Fruit fly (Drosophila melanogaster) whole organism, embryonic: ENCODE data around the gene Tbc1d22.
A peak's percentile ranks its signal among the peaks of the same experiment; 100 is the strongest.

ENCODE experiments used
- Adf1 ChIP-seq: fragments of 200-800 bp; sonication (Bioruptor generic); IDR thresholded peaks from 2 replicates; pipeline ENCODE4 v1.3.6; 2022; ENCODE audit warnings: missing biosample characterization, missing genetic modification characterization
- Antp ChIP-seq: fragments of 200-800 bp; sonication (Bioruptor generic); optimal IDR thresholded peaks from 3 replicates; lab custom pipeline; 2016; ENCODE audit warnings: missing biosample characterization, missing genetic modification characterization
- CG10565 ChIP-seq: fragments of 200-800 bp; sonication (Bioruptor generic); optimal IDR thresholded peaks from 3 replicates; lab custom pipeline; 2016; ENCODE audit warnings: missing biosample characterization, mild to moderate bottlenecking, missing genetic modification characterization
- CG11456 ChIP-seq: fragments of 200-800 bp; sonication (Bioruptor generic); IDR thresholded peaks from 3 replicates; pipeline ENCODE4 v1.3.6; 2022; ENCODE audit warnings: missing biosample characterization, missing genetic modification characterization
- CG12071 ChIP-seq: fragments of 200-800 bp; sonication (Bioruptor generic); optimal IDR thresholded peaks from 3 replicates; lab custom pipeline; 2018; ENCODE audit warnings: missing biosample characterization, mild to moderate bottlenecking, missing genetic modification characterization
- CG12236 ChIP-seq: fragments of 200-800 bp; sonication (Bioruptor generic); optimal IDR thresholded peaks from 2 replicates; lab custom pipeline; 2016; ENCODE audit warnings: missing biosample characterization, missing genetic modification characterization
- CG13296 ChIP-seq: fragments of 200-800 bp; sonication (Bioruptor generic); optimal IDR thresholded peaks from 3 replicates; lab custom pipeline; 2018; ENCODE audit warnings: missing biosample characterization, mild to moderate bottlenecking, missing genetic modification characterization
- CG14710 ChIP-seq: fragments of 200-800 bp; sonication (Bioruptor generic); optimal IDR thresholded peaks from 3 replicates; lab custom pipeline; 2019; ENCODE audit warnings: missing biosample characterization, mild to moderate bottlenecking, missing genetic modification characterization, moderate library complexity
- CG15269 ChIP-seq: fragments of 200-800 bp; sonication (Bioruptor generic); optimal IDR thresholded peaks from 2 replicates; lab custom pipeline; 2018; ENCODE audit warnings: missing biosample characterization, mild to moderate bottlenecking, missing genetic modification characterization, moderate library complexity
- CG15601 ChIP-seq: fragments of 200-800 bp; sonication (Bioruptor generic); optimal IDR thresholded peaks from 3 replicates; lab custom pipeline; 2019; ENCODE audit warnings: missing biosample characterization, mild to moderate bottlenecking, missing genetic modification characterization, moderate library complexity
- CG15696 ChIP-seq: fragments of 200-800 bp; sonication (Bioruptor generic); optimal IDR thresholded peaks from 2 replicates; lab custom pipeline; 2019; ENCODE audit warnings: missing biosample characterization, mild to moderate bottlenecking, missing genetic modification characterization, moderate library complexity
- CG17568 ChIP-seq: fragments of 200-800 bp; sonication (Bioruptor generic); optimal IDR thresholded peaks from 2 replicates; lab custom pipeline; 2018; ENCODE audit warnings: missing biosample characterization, mild to moderate bottlenecking, missing genetic modification characterization, moderate library complexity
- CG17612 ChIP-seq: fragments of 200-800 bp; sonication (Bioruptor generic); IDR thresholded peaks from 2 replicates; pipeline ENCODE4 v1.3.6; 2022; ENCODE audit warnings: missing biosample characterization, missing genetic modification characterization
- CG18599 ChIP-seq: fragments of 200-800 bp; sonication (Bioruptor generic); optimal IDR thresholded peaks from 3 replicates; lab custom pipeline; 2017; ENCODE audit warnings: missing biosample characterization, missing genetic modification characterization, mild to moderate bottlenecking, moderate library complexity, missing genetic modification reagents
- CG2120 ChIP-seq: fragments of 200-800 bp; sonication (Bioruptor generic); optimal IDR thresholded peaks from 3 replicates; lab custom pipeline; 2016; ENCODE audit warnings: missing biosample characterization, missing genetic modification characterization
- CG2202 ChIP-seq: fragments of 200-800 bp; sonication (Bioruptor generic); optimal IDR thresholded peaks from 2 replicates; lab custom pipeline; 2018; ENCODE audit warnings: missing biosample characterization, mild to moderate bottlenecking, missing genetic modification characterization
- CG30403 ChIP-seq: fragments of 200-800 bp; sonication (Bioruptor generic); optimal IDR thresholded peaks from 3 replicates; lab custom pipeline; 2016; ENCODE audit warnings: missing biosample characterization, missing genetic modification characterization
- CG31224 ChIP-seq: fragments of 200-800 bp; sonication (Bioruptor generic); IDR thresholded peaks from 2 replicates; pipeline ENCODE4 v1.3.6; 2022; ENCODE audit warnings: missing biosample characterization, missing genetic modification characterization
- CG43689 ChIP-seq: fragments of 200-800 bp; sonication (Bioruptor generic); IDR thresholded peaks from 2 replicates; pipeline ENCODE4 v1.3.6; 2022; ENCODE audit warnings: missing biosample characterization, missing genetic modification characterization
- CG4617 ChIP-seq: fragments of 200-800 bp; sonication (Bioruptor generic); optimal IDR thresholded peaks from 3 replicates; lab custom pipeline; 2016; ENCODE audit warnings: missing biosample characterization, missing genetic modification characterization, borderline replicate concordance
- CG7357 ChIP-seq: fragments of 200-800 bp; sonication (Bioruptor generic); IDR thresholded peaks from 3 replicates; pipeline ENCODE4 v1.3.6; 2022; ENCODE audit warnings: missing biosample characterization, missing genetic modification characterization
- CoRest ChIP-seq: fragments of 200-800 bp; sonication (Bioruptor generic); optimal IDR thresholded peaks from 3 replicates; lab custom pipeline; 2018; ENCODE audit warnings: missing biosample characterization, mild to moderate bottlenecking, missing genetic modification characterization, moderate library complexity
- D ChIP-seq, 2 experiments: fragments of 200-800 bp in 1 of 2; fragments of >200 bp in 1 of 2; sonication (Bioruptor generic) in 1 of 2; optimal IDR thresholded peaks; 2 replicates in 1 of 2; 3 replicates in 1 of 2; lab custom pipeline; 2017; ENCODE audit warnings: mild to moderate bottlenecking in 1 of 2, missing biosample characterization in 1 of 2, missing genetic modification characterization in 1 of 2, missing genetic modification reagents in 1 of 2
- Dip3 ChIP-seq: fragments of 200-800 bp; sonication (Bioruptor generic); optimal IDR thresholded peaks from 3 replicates; lab custom pipeline; 2016; ENCODE audit warnings: missing biosample characterization, missing genetic modification characterization
- HHEX ChIP-seq: fragments of 200-800 bp; sonication (Bioruptor generic); optimal IDR thresholded peaks from 3 replicates; lab custom pipeline; 2017; ENCODE audit warnings: missing biosample characterization, mild to moderate bottlenecking, missing genetic modification characterization, missing genetic modification reagents
- Jarid2 ChIP-seq: fragments of 200-800 bp; sonication (Bioruptor generic); optimal IDR thresholded peaks from 3 replicates; lab custom pipeline; 2017; ENCODE audit warnings: mild to moderate bottlenecking, missing biosample characterization, missing genetic modification reagents, missing genetic modification characterization
- Rfx ChIP-seq: fragments of 200-800 bp; sonication (Bioruptor generic); IDR thresholded peaks from 2 replicates; pipeline ENCODE4 v1.3.6; 2022; ENCODE audit warnings: missing biosample characterization, missing genetic modification characterization
- ac ChIP-seq: fragments of 200-800 bp; sonication (Bioruptor generic); optimal IDR thresholded peaks from 3 replicates; lab custom pipeline; 2017; ENCODE audit warnings: missing biosample characterization, mild to moderate bottlenecking, missing genetic modification characterization
- az2 ChIP-seq: fragments of 200-800 bp; sonication (Bioruptor generic); optimal IDR thresholded peaks from 3 replicates; lab custom pipeline; 2016; ENCODE audit warnings: missing biosample characterization, missing genetic modification characterization
- bab2 ChIP-seq: fragments of 200-800 bp; sonication (Bioruptor generic); optimal IDR thresholded peaks from 2 replicates; lab custom pipeline; 2016; ENCODE audit warnings: missing biosample characterization, missing genetic modification characterization
- chinmo ChIP-seq: fragments of 200-800 bp; sonication (Bioruptor generic); IDR thresholded peaks from 4 replicates; pipeline ENCODE4 v1.3.6; 2022; ENCODE audit warnings: missing biosample characterization, missing genetic modification characterization; ENCODE audit not compliant: partially characterized antibody
- emc ChIP-seq: fragments of 200-800 bp; sonication (Bioruptor generic); optimal IDR thresholded peaks from 2 replicates; lab custom pipeline; 2016; ENCODE audit warnings: missing biosample characterization, missing genetic modification characterization
- hbn ChIP-seq: fragments of 200-800 bp; sonication (Bioruptor generic); IDR thresholded peaks from 2 replicates; pipeline ENCODE4 v1.3.6; 2022; ENCODE audit warnings: missing biosample characterization, missing genetic modification characterization; ENCODE audit not compliant: partially characterized antibody
- hkb ChIP-seq, 2 experiments: fragments of 200-800 bp in 1 of 2; fragments of >200 bp in 1 of 2; sonication (Bioruptor generic) in 1 of 2; IDR thresholded peaks in 1 of 2; optimal IDR thresholded peaks in 1 of 2; 2 replicates each; pipeline versions ENCODE4 v1.3.6 to Lab custom; 2017 to 2022; ENCODE audit warnings: missing biosample characterization in 1 of 2, missing genetic modification characterization in 1 of 2
- inv ChIP-seq: fragments of 200-800 bp; sonication (Bioruptor generic); IDR thresholded peaks from 2 replicates; pipeline ENCODE4 v1.3.6; 2022; ENCODE audit warnings: missing biosample characterization, missing genetic modification characterization; ENCODE audit not compliant: partially characterized antibody
- jing ChIP-seq: fragments of 200-800 bp; sonication (Bioruptor generic); optimal IDR thresholded peaks from 2 replicates; lab custom pipeline; 2018; ENCODE audit warnings: missing biosample characterization, mild to moderate bottlenecking, missing genetic modification characterization
- knrl ChIP-seq: fragments of 200-800 bp; sonication (Bioruptor generic); IDR thresholded peaks from 3 replicates; pipeline ENCODE4 v1.3.6; 2022; ENCODE audit warnings: missing biosample characterization, missing genetic modification characterization; ENCODE audit not compliant: partially characterized antibody
- mirr ChIP-seq: fragments of 200-800 bp; sonication (Bioruptor generic); optimal IDR thresholded peaks from 3 replicates; lab custom pipeline; 2018; ENCODE audit warnings: missing biosample characterization, mild to moderate bottlenecking, missing genetic modification characterization
- otp ChIP-seq: fragments of 200-800 bp; sonication (Bioruptor generic); IDR thresholded peaks from 3 replicates; pipeline ENCODE4, ENCODE4 v1.3.6; 2022; ENCODE audit warnings: missing biosample characterization, missing genetic modification characterization
- prd ChIP-seq, 3 experiments: fragments of >200 bp in 2 of 3; fragments of 200-800 bp in 1 of 3; sonication (Bioruptor generic) in 1 of 3; optimal IDR thresholded peaks in 2 of 3; IDR thresholded peaks in 1 of 3; 2 replicates in 2 of 3; 3 replicates in 1 of 3; pipeline versions ENCODE4 v1.3.6 to Lab custom; 2017 to 2022; ENCODE audit warnings: missing biosample characterization in 1 of 3, missing genetic modification characterization in 1 of 3
- pros ChIP-seq: fragments of 200-800 bp; sonication (Bioruptor generic); optimal IDR thresholded peaks from 3 replicates; lab custom pipeline; 2019; ENCODE audit warnings: missing biosample characterization, mild to moderate bottlenecking, missing genetic modification characterization, moderate library complexity
- pum ChIP-seq: fragments of 200-800 bp; sonication (Bioruptor generic); optimal IDR thresholded peaks from 2 replicates; lab custom pipeline; 2016; ENCODE audit warnings: missing biosample characterization, missing genetic modification characterization
- ro ChIP-seq: fragments of 200-800 bp; sonication (Bioruptor generic); IDR thresholded peaks from 2 replicates; pipeline ENCODE4 v1.3.6; 2022; ENCODE audit warnings: missing biosample characterization, missing genetic modification characterization
- scrt ChIP-seq: fragments of 200-800 bp; sonication (Bioruptor generic); optimal IDR thresholded peaks from 2 replicates; lab custom pipeline; 2018; ENCODE audit warnings: missing biosample characterization, mild to moderate bottlenecking, missing genetic modification characterization, moderate library complexity
- tio ChIP-seq: fragments of 200-800 bp; sonication (Bioruptor generic); optimal IDR thresholded peaks from 2 replicates; lab custom pipeline; 2017; ENCODE audit warnings: missing biosample characterization, missing genetic modification characterization, inconsistent platforms
- vfl ChIP-seq: fragments of 200-800 bp; sonication (Bioruptor generic); optimal IDR thresholded peaks from 2 replicates; lab custom pipeline; 2016; ENCODE audit warnings: missing biosample characterization, missing genetic modification characterization
- z ChIP-seq: fragments of 200-800 bp; sonication (Bioruptor generic); IDR thresholded peaks from 3 replicates; pipeline ENCODE4 v1.3.6; 2022; ENCODE audit warnings: missing biosample characterization, missing genetic modification characterization

The Tbc1d22 gene

dm6 chr3R:21065010-21065695 is 36.8 kb upstream of the Tbc1d22 start, which contains the start of gene AnxB9 (continued):
- TF ChIP-seq Jarid2 (GFP tag; lab: Kevin White, UChicago): peak; percentile 84
- no peak for TF ChIP-seq az2 (GFP tag; lab: Kevin White, UChicago)
- no peak for TF ChIP-seq CoRest (tag; lab: Kevin White, UChicago)
- TF ChIP-seq Adf1 (GFP tag; lab: Robert Waterston, UW): peak; percentile 36; the same call in 1 of the 2 replicates
- no peak for TF ChIP-seq CG2120 (GFP tag; lab: Kevin White, UChicago)
- peak; percentile 33; the same call in 1 of the 3 replicates for TF ChIP-seq CG11456 (GFP tag; lab: Robert Waterston, UW)
- TF ChIP-seq tio (GFP tag; lab: Kevin White, UChicago): no peak
- no peak for TF ChIP-seq pros (GFP tag; lab: Kevin White, UChicago)
- TF ChIP-seq ac (GFP tag; lab: Kevin White, UChicago): peak; percentile 15
- TF ChIP-seq CG30403: no peak
- TF ChIP-seq CG43689: no peak
- TF ChIP-seq CG12071 (GFP tag; lab: Kevin White, UChicago): peak; percentile 70
- TF ChIP-seq CG14710 (tag; lab: Kevin White, UChicago): no peak
- TF ChIP-seq z (GFP tag; lab: Robert Waterston, UW): no peak
- TF ChIP-seq CG31224: no peak
- TF ChIP-seq knrl (GFP tag; lab: Robert Waterston, UW): peak; percentile 5; the same call in 2 of the 3 replicates
- peak; percentile 63 for TF ChIP-seq scrt
- no peak for TF ChIP-seq prd (optimal IDR thresholded peaks at IDR 0.05; lab: Kevin White, UChicago)
- TF ChIP-seq prd (GFP tag; IDR thresholded peaks at IDR 0.05; lab: Robert Waterston, UW): 0 out of 3 replicates have a peak, but pooled peaks have one; percentile 11
- no peak for TF ChIP-seq D (optimal IDR thresholded peaks at IDR 0.05; lab: Kevin White, UChicago)
- TF ChIP-seq D (GFP tag; optimal IDR thresholded peaks at IDR 0.05; lab: Kevin White, UChicago): no peak
- no peak for TF ChIP-seq CG17612 (GFP tag; lab: Robert Waterston, UW)
- no peak for TF ChIP-seq ro (GFP tag; lab: Robert Waterston, UW)
- peak; percentile 60 for TF ChIP-seq Rfx (GFP tag; lab: Robert Waterston, UW)
- TF ChIP-seq pum (GFP tag; lab: Kevin White, UChicago): no peak
- TF ChIP-seq CG15269 (tag; lab: Kevin White, UChicago): peak; percentile 51
- TF ChIP-seq otp (GFP tag; lab: Robert Waterston, UW): 0 out of 3 replicates have a peak, but pooled peaks have one; percentile 38
- peak; percentile 8 for TF ChIP-seq CG15601 (tag; lab: Kevin White, UChicago)
- TF ChIP-seq Dip3 (GFP tag; lab: Kevin White, UChicago): peak; percentile 1
- no peak for TF ChIP-seq bab2 (GFP tag; lab: Kevin White, UChicago)
- peak; percentile 82; the same call in 3 of the 4 replicates for TF ChIP-seq chinmo (GFP tag; lab: Robert Waterston, UW)
- no peak for TF ChIP-seq jing (GFP tag; lab: Kevin White, UChicago)
- TF ChIP-seq vfl (GFP tag; lab: Kevin White, UChicago): no peak
- TF ChIP-seq CG13296 (GFP tag; lab: Kevin White, UChicago): peak; percentile 48
- TF ChIP-seq CG18599 (GFP tag; lab: Kevin White, UChicago): peak; percentile 66
- TF ChIP-seq CG4617: peak; percentile 40
- TF ChIP-seq mirr (GFP tag; lab: Kevin White, UChicago): peak; percentile 40
- TF ChIP-seq CG2202 (tag; lab: Kevin White, UChicago): no peak
- TF ChIP-seq CG17568 (GFP tag; lab: Kevin White, UChicago): peak; percentile 67
- peak; percentile 21 for TF ChIP-seq Antp (GFP tag; lab: Kevin White, UChicago)
- TF ChIP-seq HHEX: peak; percentile 19
- no peak for TF ChIP-seq hkb (optimal IDR thresholded peaks at IDR 0.05; lab: Kevin White, UChicago)
- TF ChIP-seq hkb (GFP tag; IDR thresholded peaks at IDR 0.05; lab: Robert Waterston, UW): peak; percentile 67
- TF ChIP-seq CG15696 (tag; lab: Kevin White, UChicago): no peak
- no peak for TF ChIP-seq CG10565 (GFP tag; lab: Kevin White, UChicago)
- peak; percentile 7 for TF ChIP-seq CG12236
- TF ChIP-seq emc (GFP tag; lab: Kevin White, UChicago): no peak
- no peak for TF ChIP-seq inv
- TF ChIP-seq hbn: no peak; the same call in 1 of the 2 replicates
- no peak for TF ChIP-seq CG7357 (GFP tag; lab: Robert Waterston, UW)
